Worm (Caenorhabditis elegans): ENCODE data around the gene ucp-4.

DNA sequence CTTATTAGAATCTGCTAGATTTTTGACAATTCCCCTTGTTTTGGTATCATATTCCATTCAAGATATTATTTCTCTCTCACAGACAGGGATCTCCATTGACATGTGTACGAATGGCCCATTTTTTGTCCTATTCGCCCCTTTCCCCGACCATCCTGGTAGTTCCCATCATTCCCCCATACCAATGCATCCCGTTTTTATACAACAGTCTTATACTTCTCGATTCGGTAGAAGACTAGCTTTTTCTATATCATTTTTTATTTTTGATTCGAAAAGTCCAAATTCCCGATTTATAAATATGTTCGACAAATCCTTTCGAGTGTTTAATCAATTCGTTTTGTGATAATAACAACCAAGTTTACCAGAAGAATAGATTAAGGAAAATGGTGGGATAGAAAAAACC, 7.2 kb upstream of the ucp-4 start:
- TF ChIP-seq elt-3 (tag; optimal IDR thresholded peaks at IDR 0.05) (no peak), C34F6.9 (tag; optimal IDR thresholded peaks at IDR 0.05) (no peak), ZK546.5 (tag; optimal IDR thresholded peaks at IDR 0.05) (no peak), blmp-1 (tag; optimal IDR thresholded peaks at IDR 0.05; ENCODE audit: insufficient read depth) (no peak), unc-62 (GFP tag; optimal IDR thresholded peaks at IDR 0.05) (no peak), lin-39 (tag; optimal IDR thresholded peaks at IDR 0.05) (no peak), ama-1 (optimal IDR thresholded peaks at IDR 0.05) (peak; percentile 45), ztf-11 (tag; optimal IDR thresholded peaks at IDR 0.05) (no peak), gmeb-1 (tag; optimal IDR thresholded peaks at IDR 0.05) (no peak)

All from whole organism, L2 larva.